Worm (Caenorhabditis elegans) whole organism, mixed stage, embryonic: Measurements from ENCODE around the gene D2045.9.
A peak's percentile ranks its signal among the peaks of the same experiment; 100 is the strongest.

Experiments
- blmp-1 ChIP-seq: fragments of 150-350 bp; optimal IDR thresholded peaks from 2 replicates; lab custom pipeline; 2014; ENCODE audit warnings: missing biosample characterization, missing genetic modification characterization
- ceh-39 ChIP-seq: fragments of 150-350 bp; optimal IDR thresholded peaks from 2 replicates; lab custom pipeline; 2014; ENCODE audit warnings: missing biosample characterization, missing genetic modification characterization
- ceh-83 ChIP-seq: fragments of 200-800 bp; sonication (Bioruptor generic); optimal IDR thresholded peaks from 2 replicates; lab custom pipeline; 2018; ENCODE audit warnings: mild to moderate bottlenecking, missing genetic modification characterization, missing compliant biosample characterization
- ces-1 ChIP-seq: fragments of 150-350 bp; optimal IDR thresholded peaks from 2 replicates; lab custom pipeline; 2014; ENCODE audit warnings: missing biosample characterization, missing genetic modification reagents, missing genetic modification characterization
- cnd-1 ChIP-seq: fragments of 200-800 bp; sonication (Bioruptor generic); optimal IDR thresholded peaks from 2 replicates; lab custom pipeline; 2018; ENCODE audit warnings: mild to moderate bottlenecking, missing genetic modification characterization, missing compliant biosample characterization
- drap-1 ChIP-seq: fragments of 200-800 bp; sonication (Bioruptor generic); optimal IDR thresholded peaks from 3 replicates; lab custom pipeline; 2018; ENCODE audit warnings: mild to moderate bottlenecking, missing genetic modification characterization, missing compliant biosample characterization
- elt-1 ChIP-seq: sonication (generic microtip); optimal IDR thresholded peaks from 2 replicates; lab custom pipeline; 2017; ENCODE audit warnings: missing genetic modification characterization, mild to moderate bottlenecking, missing compliant biosample characterization, antibody characterized with exemption, moderate library complexity, borderline replicate concordance; ENCODE audit not compliant: insufficient read depth
- elt-3 ChIP-seq: fragments of 150-350 bp; optimal IDR thresholded peaks from 2 replicates; lab custom pipeline; 2014; ENCODE audit warnings: missing biosample characterization, missing genetic modification characterization
- hlh-1 ChIP-seq: fragments of 150-350 bp; optimal IDR thresholded peaks from 2 replicates; lab custom pipeline; 2014; ENCODE audit warnings: missing biosample characterization, missing genetic modification reagents, missing genetic modification characterization
- lin-13 ChIP-seq: fragments of 150-350 bp; optimal IDR thresholded peaks from 2 replicates; lab custom pipeline; 2014; ENCODE audit warnings: missing biosample characterization, missing genetic modification characterization
- lin-32 ChIP-seq: fragments of 200-800 bp; sonication (Bioruptor generic); optimal IDR thresholded peaks from 2 replicates; lab custom pipeline; 2018; ENCODE audit warnings: mild to moderate bottlenecking, missing genetic modification characterization, missing compliant biosample characterization
- lsy-2 ChIP-seq: fragments of 150-350 bp; optimal IDR thresholded peaks from 2 replicates; lab custom pipeline; 2014; ENCODE audit warnings: missing biosample characterization, missing genetic modification characterization
- mab-5 ChIP-seq: fragments of 150-350 bp; optimal IDR thresholded peaks from 2 replicates; lab custom pipeline; 2014; ENCODE audit warnings: missing biosample characterization, missing genetic modification characterization
- mep-1 ChIP-seq: fragments of 150-350 bp; optimal IDR thresholded peaks from 2 replicates; lab custom pipeline; 2017; ENCODE audit warnings: missing biosample characterization, missing genetic modification reagents, missing genetic modification characterization, inconsistent platforms
- mls-2 ChIP-seq: sonication (generic microtip); optimal IDR thresholded peaks from 2 replicates; lab custom pipeline; 2016; ENCODE audit warnings: mild to moderate bottlenecking, missing genetic modification characterization, moderate library complexity, missing compliant biosample characterization
- nhr-12 ChIP-seq: fragments of 150-350 bp; optimal IDR thresholded peaks from 2 replicates; lab custom pipeline; 2014; ENCODE audit warnings: missing biosample characterization, missing genetic modification characterization
- nhr-2 ChIP-seq: fragments of 150-350 bp; optimal IDR thresholded peaks from 2 replicates; lab custom pipeline; 2014; ENCODE audit warnings: missing biosample characterization, missing genetic modification characterization
- nhr-28 ChIP-seq: fragments of 150-350 bp; optimal IDR thresholded peaks from 2 replicates; lab custom pipeline; 2014; ENCODE audit warnings: missing biosample characterization, missing genetic modification characterization
- pha-4 ChIP-seq: fragments of 150-350 bp; optimal IDR thresholded peaks from 2 replicates; lab custom pipeline; 2018; ENCODE audit warnings: missing biosample characterization, missing genetic modification reagents, missing genetic modification characterization
- sem-2 ChIP-seq: fragments of 200-800 bp; sonication (Bioruptor generic); optimal IDR thresholded peaks from 2 replicates; lab custom pipeline; 2018; ENCODE audit warnings: mild to moderate bottlenecking, missing genetic modification characterization, missing compliant biosample characterization
- snpc-4 ChIP-seq: fragments of 150-350 bp; optimal IDR thresholded peaks from 2 replicates; lab custom pipeline; 2014; ENCODE audit warnings: missing biosample characterization, missing genetic modification characterization
- sptf-1 ChIP-seq: sonication (generic microtip); optimal IDR thresholded peaks from 2 replicates; lab custom pipeline; 2017; ENCODE audit warnings: mild to moderate bottlenecking, missing genetic modification characterization, moderate library complexity, missing compliant biosample characterization
- tbx-8 ChIP-seq: fragments of 200-800 bp; sonication (Bioruptor generic); optimal IDR thresholded peaks from 2 replicates; lab custom pipeline; 2018; ENCODE audit warnings: mild to moderate bottlenecking, missing genetic modification characterization, moderate library complexity, missing compliant biosample characterization
- unc-120 ChIP-seq: sonication (generic microtip); optimal IDR thresholded peaks from 2 replicates; lab custom pipeline; 2017; ENCODE audit warnings: missing genetic modification characterization, missing compliant biosample characterization; ENCODE audit not compliant: poor library complexity, severe bottlenecking
- unc-39 ChIP-seq: fragments of 150-350 bp; optimal IDR thresholded peaks from 2 replicates; lab custom pipeline; 2014; ENCODE audit warnings: missing biosample characterization, missing genetic modification characterization
- unc-62 ChIP-seq: fragments of 150-350 bp; optimal IDR thresholded peaks from 2 replicates; lab custom pipeline; 2014; ENCODE audit warnings: missing biosample characterization, missing genetic modification reagents, missing genetic modification characterization
- zip-8 ChIP-seq: fragments of 150-350 bp; optimal IDR thresholded peaks from 2 replicates; lab custom pipeline; 2014; ENCODE audit warnings: missing biosample characterization, missing genetic modification characterization
- ztf-11 ChIP-seq: fragments of 150-350 bp; optimal IDR thresholded peaks from 2 replicates; lab custom pipeline; 2014; ENCODE audit warnings: missing biosample characterization, missing genetic modification characterization

The D2045.9 gene

DNA sequence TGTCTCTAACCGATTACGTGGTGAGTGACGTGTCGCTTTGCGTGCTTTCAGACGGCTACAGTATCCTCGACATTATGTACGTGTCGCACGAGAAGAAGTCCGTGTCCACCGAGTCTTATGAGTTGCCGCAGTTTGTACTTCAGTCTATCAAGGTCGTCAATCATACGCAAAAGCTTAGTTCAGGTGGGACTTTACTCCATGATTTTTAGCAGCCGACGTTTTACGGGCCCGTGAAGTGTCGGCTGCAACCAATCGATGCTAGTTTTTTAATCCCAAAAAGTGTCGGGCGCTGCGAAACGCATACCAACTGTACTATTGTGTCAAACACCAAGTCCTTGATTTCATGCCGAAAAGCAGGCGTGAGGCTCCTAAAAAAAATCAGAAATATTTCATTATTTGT lies 49.8 kb downstream of the D2045.9 start:
- TF ChIP-seq mep-1 (tag; lab: Kevin White, UChicago) (no peak), lin-32 (GFP tag; lab: Kevin White, UChicago) (no peak), ceh-39 (tag; lab: Kevin White, UChicago) (no peak), elt-3 (tag; lab: Kevin White, UChicago) (no peak), snpc-4 (tag; lab: Kevin White, UChicago) (no peak), nhr-28 (no peak), pha-4 (no peak), elt-1 (tag; lab: Kevin White, UChicago) (no peak), ceh-83 (GFP tag; lab: Kevin White, UChicago) (no peak), zip-8 (no peak), sem-2 (GFP tag; lab: Kevin White, UChicago) (no peak), lin-13 (tag; lab: Kevin White, UChicago) (no peak), sptf-1 (no peak), mls-2 (tag; lab: Kevin White, UChicago) (no peak)

- TF ChIP-seq snpc-4 (tag; lab: Kevin White, UChicago) (no peak), ceh-83 (GFP tag; lab: Kevin White, UChicago) (no peak), blmp-1 (tag; lab: Kevin White, UChicago) (no peak), lsy-2 (tag; lab: Kevin White, UChicago) (no peak), unc-62 (GFP tag; lab: Kevin White, UChicago) (peak; percentile 96), nhr-2 (no peak), hlh-1 (tag; lab: Kevin White, UChicago) (peak; percentile 81), cnd-1 (tag; lab: Kevin White, UChicago) (no peak), mab-5 (tag; lab: Kevin White, UChicago) (peak; percentile 9), nhr-28 (no peak), elt-1 (tag; lab: Kevin White, UChicago) (no peak), nhr-12 (tag; lab: Kevin White, UChicago) (no peak), zip-8 (no peak), tbx-8 (GFP tag; lab: Kevin White, UChicago) (no peak), drap-1 (GFP tag; lab: Kevin White, UChicago) (no peak), ces-1 (GFP tag; lab: Kevin White, UChicago) (no peak), lin-13 (tag; lab: Kevin White, UChicago) (no peak), unc-39 (tag; lab: Kevin White, UChicago) (no peak), unc-120 (tag; lab: Kevin White, UChicago) (peak; percentile 85), lin-32 (GFP tag; lab: Kevin White, UChicago) (no peak), ztf-11 (tag; lab: Kevin White, UChicago) (no peak)
Observed at ce11 chrIII:10525927-10526326, 50.9 kb downstream of the D2045.9 start.

- TF ChIP-seq unc-62 (GFP tag; lab: Kevin White, UChicago) (no peak), sem-2 (GFP tag; lab: Kevin White, UChicago) (no peak), mep-1 (tag; lab: Kevin White, UChicago) (no peak), unc-39 (tag; lab: Kevin White, UChicago) (no peak)
- TF ChIP-seq, all 35 proteins: peak for 0
Observed at ce11 chrIII:10527446-10527845, 52.4 kb downstream of the D2045.9 start.
